Worm (Caenorhabditis elegans) whole organism, L3 larva: ENCODE results near the gene clic-1.

Experiments used
- R02D3.7 ChIP-seq: fragments of 150-350 bp; optimal IDR thresholded peaks from 2 replicates; lab custom pipeline; 2014; ENCODE audit warnings: missing biosample characterization, missing genetic modification characterization
- ceh-16 ChIP-seq: sonication (generic microtip); optimal IDR thresholded peaks from 2 replicates; lab custom pipeline; 2017; ENCODE audit warnings: missing biosample characterization, missing genetic modification characterization
- daf-12 ChIP-seq: fragments of 150-350 bp; optimal IDR thresholded peaks from 2 replicates; lab custom pipeline; 2014; ENCODE audit warnings: missing biosample characterization, missing genetic modification reagents, missing genetic modification characterization
- fos-1 ChIP-seq: fragments of 150-350 bp; optimal IDR thresholded peaks from 2 replicates; lab custom pipeline; 2014; ENCODE audit warnings: missing biosample characterization, missing genetic modification characterization
- jun-1 ChIP-seq: fragments of 150-350 bp; optimal IDR thresholded peaks from 2 replicates; lab custom pipeline; 2014; ENCODE audit warnings: missing biosample characterization, missing genetic modification reagents, missing genetic modification characterization
- mdl-1 ChIP-seq: fragments of 150-350 bp; optimal IDR thresholded peaks from 2 replicates; lab custom pipeline; 2014; ENCODE audit warnings: missing biosample characterization, missing genetic modification characterization
- nhr-11 ChIP-seq: fragments of 150-350 bp; optimal IDR thresholded peaks from 2 replicates; lab custom pipeline; 2014; ENCODE audit warnings: missing biosample characterization, missing genetic modification characterization
- unc-39 ChIP-seq: sonication (generic microtip); optimal IDR thresholded peaks from 4 replicates; lab custom pipeline; 2017; ENCODE audit warnings: missing biosample characterization, missing genetic modification characterization
- unc-62 ChIP-seq: fragments of 150-350 bp; sonication (generic microtip); optimal IDR thresholded peaks from 4 replicates; lab custom pipeline; 2014; ENCODE audit warnings: missing biosample characterization, missing genetic modification reagents, missing genetic modification characterization
- ztf-4 ChIP-seq: fragments of 150-350 bp; optimal IDR thresholded peaks from 2 replicates; lab custom pipeline; 2014; ENCODE audit warnings: missing biosample characterization, missing genetic modification characterization

DNA sequence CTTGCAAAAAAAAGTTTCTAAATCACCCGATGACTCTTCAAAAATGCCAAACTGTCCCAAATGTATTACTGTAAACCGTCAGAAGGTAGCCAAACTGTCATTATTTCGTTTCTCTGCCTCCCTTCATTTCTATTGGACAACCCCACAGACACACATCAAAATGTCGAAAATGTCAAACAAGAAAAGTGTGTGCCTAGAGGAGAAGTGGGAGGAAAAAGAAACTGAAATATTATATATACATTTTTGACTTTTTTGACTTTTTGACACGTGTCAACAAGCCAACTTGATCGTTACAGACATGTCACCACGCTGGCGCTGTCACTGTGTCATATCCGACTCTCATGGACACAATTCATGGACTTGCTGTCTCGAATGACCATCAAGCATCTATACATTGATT lies 15.0 kb upstream of the clic-1 start:
- TF ChIP-seq R02D3.7 (tag; lab: Kevin White, UChicago): no peak
- no peak for TF ChIP-seq ztf-4
- no peak for TF ChIP-seq unc-39
- TF ChIP-seq nhr-11: no peak
- TF ChIP-seq fos-1 (tag; lab: Kevin White, UChicago): no peak
- TF ChIP-seq daf-12 (tag; lab: Kevin White, UChicago): no peak
- no peak for TF ChIP-seq unc-62 (GFP tag; lab: Kevin White, UChicago)
- no peak for TF ChIP-seq jun-1
- TF ChIP-seq mdl-1 (tag; lab: Kevin White, UChicago): no peak
- TF ChIP-seq ceh-16 (tag; lab: Kevin White, UChicago): no peak
